Worm (Caenorhabditis elegans): ENCODE results near the gene Y49E10.18.

Y49E10.18 gene

ce11 chrIII:12453315-12453714, 7.4 kb upstream of the Y49E10.18 start, which contains the start of gene ani-1 (continued):
- TF ChIP-seq ama-1 (optimal IDR thresholded peaks at IDR 0.05) (no peak), ama-1 (GFP tag; optimal IDR thresholded peaks at IDR 0.05) (no peak), ceh-79 (tag; optimal IDR thresholded peaks at IDR 0.05) (no peak), lag-1 (GFP tag; IDR thresholded peaks at IDR 0.05) (no peak), madf-3 (GFP tag; IDR thresholded peaks at IDR 0.05) (peak; percentile 89), F57A8.1 (GFP tag; optimal IDR thresholded peaks at IDR 0.05) (no peak), mel-28 (tag; optimal IDR thresholded peaks at IDR 0.05; ENCODE audit: borderline replicate concordance) (no peak), die-1 (tag; optimal IDR thresholded peaks at IDR 0.05) (no peak), F22D6.2 (tag; optimal IDR thresholded peaks at IDR 0.05) (no peak), let-526 (GFP tag; IDR thresholded peaks at IDR 0.05) (no peak), aptf-2 (GFP tag; conservative IDR thresholded peaks at IDR 0.05) (0 out of 2 replicates have a peak, but pooled peaks have one; percentile 30), snpc-3.4 (tag; optimal IDR thresholded peaks at IDR 0.05) (peak; percentile 68), zim-3 (tag; optimal IDR thresholded peaks at IDR 0.05) (no peak), akir-1 (GFP tag; optimal IDR thresholded peaks at IDR 0.05) (no peak), hrde-1 (tag; optimal IDR thresholded peaks at IDR 0.05; ENCODE audit: borderline replicate concordance) (peak; percentile 9), lin-54 (GFP tag; optimal IDR thresholded peaks at IDR 0.05) (peak; percentile 89), Y95B8A.8 (GFP tag; IDR thresholded peaks at IDR 0.05) (peak; percentile 73; the same call in 1 of the 2 replicates), snpc-1.3 (tag; optimal IDR thresholded peaks at IDR 0.05; ENCODE audit: insufficient read depth) (peak; percentile 68), snpc-1.1 (tag; optimal IDR thresholded peaks at IDR 0.05; ENCODE audit: insufficient read depth) (peak; percentile 56), nfya-1 (tag; optimal IDR thresholded peaks at IDR 0.05; ENCODE audit: borderline replicate concordance, insufficient read depth) (no peak), madf-8 (GFP tag; conservative IDR thresholded peaks at IDR 0.05) (peak; percentile 82), nhr-80 (tag; optimal IDR thresholded peaks at IDR 0.05) (no peak), bed-1 (GFP tag; IDR thresholded peaks at IDR 0.05) (no peak), somi-1 (GFP tag; optimal IDR thresholded peaks at IDR 0.05) (no peak), mcd-1 (GFP tag; IDR thresholded peaks at IDR 0.05) (peak; percentile 83), ztf-25 (GFP tag; IDR thresholded peaks at IDR 0.05) (no peak), Y53G8AR.9 (GFP tag; conservative IDR thresholded peaks at IDR 0.05) (peak; percentile 57; the same call in 1 of the 2 replicates), B0261.1 (tag; optimal IDR thresholded peaks at IDR 0.05) (no peak), hlh-26 (GFP tag; conservative IDR thresholded peaks at IDR 0.05) (no peak), F55B11.4 (tag; optimal IDR thresholded peaks at IDR 0.05; ENCODE audit: borderline replicate concordance, insufficient read depth) (no peak), tbx-9 (tag; optimal IDR thresholded peaks at IDR 0.05; ENCODE audit: borderline replicate concordance) (no peak), cebp-2 (GFP tag; IDR thresholded peaks at IDR 0.05) (no peak), nhr-179 (tag; optimal IDR thresholded peaks at IDR 0.05) (no peak), F52B5.7 (tag; optimal IDR thresholded peaks at IDR 0.05) (peak; percentile 20), B0019.2 (GFP tag; conservative IDR thresholded peaks at IDR 0.05) (peak; percentile 80), xnd-1 (tag; optimal IDR thresholded peaks at IDR 0.05) (peak; percentile 72), unc-130 (GFP tag; optimal IDR thresholded peaks at IDR 0.05) (peak; percentile 47), cebp-1 (GFP tag; IDR thresholded peaks at IDR 0.05) (no peak), cebp-1 (tag; optimal IDR thresholded peaks at IDR 0.05) (peak; percentile 68), ets-4 (GFP tag; optimal IDR thresholded peaks at IDR 0.05) (no peak), dpl-1 (GFP tag; optimal IDR thresholded peaks at IDR 0.05) (peak; percentile 87), ZK185.1 (tag; optimal IDR thresholded peaks at IDR 0.05; ENCODE audit: poor library complexity, severe bottlenecking) (no peak), F10E7.11 (tag; optimal IDR thresholded peaks at IDR 0.05) (no peak), egl-18 (GFP tag; IDR thresholded peaks at IDR 0.05) (no peak), ekl-4 (GFP tag; IDR thresholded peaks at IDR 0.05) (peak; percentile 61), F37B4.10 (GFP tag; IDR thresholded peaks at IDR 0.05) (no peak), nhr-90 (tag; optimal IDR thresholded peaks at IDR 0.05) (no peak), D2030.7 (GFP tag; IDR thresholded peaks at IDR 0.05) (peak; percentile 84), ztf-28 (GFP tag; IDR thresholded peaks at IDR 0.05) (peak; percentile 79)
